Worm (Caenorhabditis elegans): ENCODE data around the gene flad-1.

ce11 chrII:9970438-9971092, 26.6 kb downstream of the flad-1 start, which contains the start of gene R53.5:
- TF ChIP-seq nhr-11 (tag; optimal IDR thresholded peaks at IDR 0.05): no peak
- TF ChIP-seq nhr-76 (tag; optimal IDR thresholded peaks at IDR 0.05): no peak
- TF ChIP-seq lin-39 (tag; optimal IDR thresholded peaks at IDR 0.05): no peak
- TF ChIP-seq egl-5 (tag; optimal IDR thresholded peaks at IDR 0.05): no peak
- TF ChIP-seq ama-1 (optimal IDR thresholded peaks at IDR 0.05): no peak
- TF ChIP-seq mml-1 (tag; optimal IDR thresholded peaks at IDR 0.05): no peak

All from whole organism, L3 larva.